Worm (Caenorhabditis elegans): ENCODE measurements around the gene T13H5.1.

- TF ChIP-seq med-1 (GFP tag; optimal IDR thresholded peaks at IDR 0.05; ENCODE audit: insufficient read depth) (no peak), flt-1 (GFP tag; IDR thresholded peaks at IDR 0.05) (no peak), ztf-23 (GFP tag; IDR thresholded peaks at IDR 0.05) (no peak), ztf-29 (GFP tag; IDR thresholded peaks at IDR 0.05) (no peak), T22C8.4 (GFP tag; IDR thresholded peaks at IDR 0.05) (no peak), ref-1 (GFP tag; conservative IDR thresholded peaks at IDR 0.05) (no peak), tab-1 (GFP tag; IDR thresholded peaks at IDR 0.05) (no peak)
These were observed 41.0 kb downstream of the T13H5.1 start, which contains the start of gene M05D6.2 for ce11 chrII:8467809-8468208.

All from whole organism, midembryonic.